Fruit fly (Drosophila melanogaster) whole organism, embryonic: ENCODE measurements around the gene CG31883.

Source experiments
- B-H1 ChIP-seq: fragments of 200-800 bp; sonication (Bioruptor generic); IDR thresholded peaks from 3 replicates; pipeline ENCODE4 v1.3.6; 2022; ENCODE audit warnings: missing biosample characterization, missing genetic modification characterization
- CG10274 ChIP-seq: fragments of 200-800 bp; sonication (Bioruptor generic); optimal IDR thresholded peaks from 3 replicates; lab custom pipeline; 2017; ENCODE audit warnings: missing biosample characterization, mild to moderate bottlenecking, missing genetic modification characterization
- CG12236 ChIP-seq: fragments of 200-800 bp; sonication (Bioruptor generic); optimal IDR thresholded peaks from 2 replicates; lab custom pipeline; 2016; ENCODE audit warnings: missing biosample characterization, missing genetic modification characterization
- CG12391 ChIP-seq: fragments of 200-800 bp; sonication (Bioruptor generic); optimal IDR thresholded peaks from 3 replicates; lab custom pipeline; 2018; ENCODE audit warnings: missing biosample characterization, mild to moderate bottlenecking, missing genetic modification characterization, moderate library complexity
- CG13775 ChIP-seq: fragments of 200-800 bp; sonication (Bioruptor generic); optimal IDR thresholded peaks from 3 replicates; lab custom pipeline; 2017; ENCODE audit warnings: missing biosample characterization, mild to moderate bottlenecking, missing genetic modification characterization
- CG15601 ChIP-seq: fragments of 200-800 bp; sonication (Bioruptor generic); optimal IDR thresholded peaks from 3 replicates; lab custom pipeline; 2019; ENCODE audit warnings: missing biosample characterization, mild to moderate bottlenecking, missing genetic modification characterization, moderate library complexity
- CG17912 ChIP-seq: fragments of 200-800 bp; sonication (Bioruptor generic); optimal IDR thresholded peaks from 2 replicates; lab custom pipeline; 2018; ENCODE audit warnings: missing biosample characterization, mild to moderate bottlenecking, missing genetic modification characterization
- CG18764 ChIP-seq: fragments of 200-800 bp; sonication (Bioruptor generic); optimal IDR thresholded peaks from 3 replicates; lab custom pipeline; 2016; ENCODE audit warnings: missing biosample characterization, missing genetic modification characterization
- CG2116 ChIP-seq: fragments of 200-800 bp; sonication (Bioruptor generic); optimal IDR thresholded peaks from 3 replicates; lab custom pipeline; 2018; ENCODE audit warnings: missing biosample characterization, mild to moderate bottlenecking, missing genetic modification characterization
- CG3726 ChIP-seq: fragments of 200-800 bp; sonication (Bioruptor generic); IDR thresholded peaks from 3 replicates; pipeline ENCODE4, ENCODE4 v1.3.6; 2022; ENCODE audit warnings: missing biosample characterization, missing genetic modification characterization
- CG6813 ChIP-seq: fragments of 200-800 bp; sonication (Bioruptor generic); optimal IDR thresholded peaks from 2 replicates; lab custom pipeline; 2017; ENCODE audit warnings: missing biosample characterization, missing genetic modification characterization, mild to moderate bottlenecking, moderate library complexity, missing genetic modification reagents
- CG6854 ChIP-seq: fragments of 200-800 bp; sonication (Bioruptor generic); optimal IDR thresholded peaks from 3 replicates; lab custom pipeline; 2017; ENCODE audit warnings: missing biosample characterization, mild to moderate bottlenecking, missing genetic modification characterization
- CG9609 ChIP-seq: fragments of 200-800 bp; sonication (Bioruptor generic); optimal IDR thresholded peaks from 3 replicates; lab custom pipeline; 2016; ENCODE audit warnings: missing biosample characterization, missing genetic modification characterization
- CG9817 ChIP-seq: fragments of 200-800 bp; sonication (Bioruptor generic); optimal IDR thresholded peaks from 2 replicates; lab custom pipeline; 2018; ENCODE audit warnings: missing biosample characterization, mild to moderate bottlenecking, missing genetic modification characterization, moderate library complexity
- D19B ChIP-seq: fragments of 200-800 bp; sonication (Bioruptor generic); optimal IDR thresholded peaks from 2 replicates; lab custom pipeline; 2017; ENCODE audit warnings: missing biosample characterization, mild to moderate bottlenecking, missing genetic modification characterization
- E2f2 ChIP-seq: fragments of 200-800 bp; sonication (Bioruptor generic); IDR thresholded peaks from 2 replicates; pipeline ENCODE4 v1.3.6; 2022; ENCODE audit warnings: missing biosample characterization, missing genetic modification characterization
- Fer3 ChIP-seq: fragments of 200-800 bp; sonication (Bioruptor generic); optimal IDR thresholded peaks from 2 replicates; lab custom pipeline; 2018; ENCODE audit warnings: missing biosample characterization, mild to moderate bottlenecking, missing genetic modification characterization, moderate library complexity
- Hr39 ChIP-seq: fragments of >200 bp; optimal IDR thresholded peaks from 2 replicates; lab custom pipeline; 2017
- Mad ChIP-seq: fragments of 200-800 bp; sonication (Bioruptor generic); optimal IDR thresholded peaks from 2 replicates; lab custom pipeline; 2016; ENCODE audit warnings: missing biosample characterization, missing genetic modification characterization
- NC2α ChIP-seq: fragments of 200-800 bp; sonication (Bioruptor generic); optimal IDR thresholded peaks from 2 replicates; lab custom pipeline; 2016; ENCODE audit warnings: missing biosample characterization, missing genetic modification characterization
- PHDP ChIP-seq: fragments of 200-800 bp; sonication (Bioruptor generic); optimal IDR thresholded peaks from 3 replicates; lab custom pipeline; 2018; ENCODE audit warnings: missing biosample characterization, mild to moderate bottlenecking, missing genetic modification characterization, moderate library complexity
- Rfx ChIP-seq: fragments of 200-800 bp; sonication (Bioruptor generic); IDR thresholded peaks from 2 replicates; pipeline ENCODE4 v1.3.6; 2022; ENCODE audit warnings: missing biosample characterization, missing genetic modification characterization
- Six4 ChIP-seq: fragments of 200-800 bp; sonication (Bioruptor generic); optimal IDR thresholded peaks from 2 replicates; lab custom pipeline; 2016; ENCODE audit warnings: missing biosample characterization, missing genetic modification characterization
- Ssrp ChIP-seq: fragments of 200-800 bp; sonication (Bioruptor generic); optimal IDR thresholded peaks from 2 replicates; lab custom pipeline; 2018; ENCODE audit warnings: missing biosample characterization, mild to moderate bottlenecking, missing genetic modification characterization, moderate library complexity
- Trl ChIP-seq, 3 experiments: fragments of >200 bp in 2 of 3; fragments of 200-800 bp in 1 of 3; sonication (Bioruptor generic) in 1 of 3; optimal IDR thresholded peaks; 2 replicates in 1 of 3; 3 replicates in 2 of 3; lab custom pipeline; 2016 to 2017; ENCODE audit warnings: missing biosample characterization in 1 of 3, missing genetic modification characterization in 1 of 3
- ab ChIP-seq: fragments of 200-800 bp; sonication (Bioruptor generic); optimal IDR thresholded peaks from 2 replicates; lab custom pipeline; 2016; ENCODE audit warnings: missing biosample characterization, missing genetic modification characterization
- abd-A ChIP-seq: fragments of 200-800 bp; sonication (Bioruptor generic); optimal IDR thresholded peaks from 3 replicates; lab custom pipeline; 2019; ENCODE audit warnings: missing biosample characterization, mild to moderate bottlenecking, missing genetic modification characterization, moderate library complexity
- amos ChIP-seq: fragments of 200-800 bp; sonication (Bioruptor generic); IDR thresholded peaks from 2 replicates; pipeline ENCODE4 v1.3.6; 2022; ENCODE audit warnings: missing biosample characterization, missing genetic modification characterization; ENCODE audit not compliant: partially characterized antibody
- dimm ChIP-seq: fragments of 200-800 bp; sonication (Bioruptor generic); IDR thresholded peaks from 2 replicates; pipeline ENCODE4 v1.3.6; 2022; ENCODE audit warnings: missing biosample characterization, missing genetic modification characterization
- dmrt11E ChIP-seq: fragments of 200-800 bp; sonication (Bioruptor generic); optimal IDR thresholded peaks from 3 replicates; lab custom pipeline; 2018; ENCODE audit warnings: missing biosample characterization, mild to moderate bottlenecking, missing genetic modification characterization, moderate library complexity
- gem ChIP-seq: fragments of 200-800 bp; sonication (Bioruptor generic); optimal IDR thresholded peaks from 2 replicates; lab custom pipeline; 2019; ENCODE audit warnings: missing biosample characterization, mild to moderate bottlenecking, missing genetic modification characterization, moderate library complexity
- jing ChIP-seq: fragments of 200-800 bp; sonication (Bioruptor generic); optimal IDR thresholded peaks from 2 replicates; lab custom pipeline; 2018; ENCODE audit warnings: missing biosample characterization, mild to moderate bottlenecking, missing genetic modification characterization
- klu ChIP-seq: fragments of 200-800 bp; sonication (Bioruptor generic); IDR thresholded peaks from 2 replicates; pipeline ENCODE4 v1.3.6; 2022; ENCODE audit warnings: missing biosample characterization, missing genetic modification characterization
- kni ChIP-seq: fragments of 200-800 bp; sonication (Bioruptor generic); optimal IDR thresholded peaks from 3 replicates; lab custom pipeline; 2017; ENCODE audit warnings: mild to moderate bottlenecking, missing biosample characterization, missing genetic modification reagents, missing genetic modification characterization
- nmo ChIP-seq: fragments of 200-800 bp; sonication (Bioruptor generic); optimal IDR thresholded peaks from 2 replicates; lab custom pipeline; 2018; ENCODE audit warnings: missing biosample characterization, mild to moderate bottlenecking, missing genetic modification characterization, moderate library complexity
- otp ChIP-seq: fragments of 200-800 bp; sonication (Bioruptor generic); IDR thresholded peaks from 3 replicates; pipeline ENCODE4, ENCODE4 v1.3.6; 2022; ENCODE audit warnings: missing biosample characterization, missing genetic modification characterization
- pum ChIP-seq: fragments of 200-800 bp; sonication (Bioruptor generic); optimal IDR thresholded peaks from 2 replicates; lab custom pipeline; 2016; ENCODE audit warnings: missing biosample characterization, missing genetic modification characterization
- pzg ChIP-seq: fragments of 200-800 bp; sonication (Bioruptor generic); optimal IDR thresholded peaks from 3 replicates; lab custom pipeline; 2018; ENCODE audit warnings: missing biosample characterization, mild to moderate bottlenecking, missing genetic modification characterization, moderate library complexity
- ranshi ChIP-seq: fragments of 200-800 bp; sonication (Bioruptor generic); IDR thresholded peaks from 2 replicates; pipeline ENCODE4 v1.3.6; 2022; ENCODE audit warnings: missing biosample characterization, missing genetic modification characterization
- rib ChIP-seq: fragments of 200-800 bp; sonication (Bioruptor generic); IDR thresholded peaks from 2 replicates; pipeline ENCODE4 v1.3.6; 2022; ENCODE audit warnings: missing biosample characterization, missing genetic modification characterization
- row ChIP-seq: fragments of 200-800 bp; sonication (Bioruptor generic); IDR thresholded peaks from 3 replicates; pipeline ENCODE4 v1.3.6; 2022; ENCODE audit warnings: missing biosample characterization, missing genetic modification characterization
- sc ChIP-seq, 3 experiments: fragments of >200 bp in 2 of 3; fragments of 200-800 bp in 1 of 3; sonication (Bioruptor generic) in 1 of 3; optimal IDR thresholded peaks; 2 replicates in 2 of 3; 3 replicates in 1 of 3; lab custom pipeline; 2017; ENCODE audit warnings: mild to moderate bottlenecking in 1 of 3, missing biosample characterization in 1 of 3, missing genetic modification characterization in 1 of 3, missing genetic modification reagents in 1 of 3
- sd ChIP-seq: fragments of 200-800 bp; sonication (Bioruptor generic); optimal IDR thresholded peaks from 3 replicates; lab custom pipeline; 2018; ENCODE audit warnings: missing biosample characterization, mild to moderate bottlenecking, missing genetic modification characterization, moderate library complexity
- slp2 ChIP-seq: fragments of 200-800 bp; sonication (Bioruptor generic); optimal IDR thresholded peaks from 2 replicates; lab custom pipeline; 2016; ENCODE audit warnings: missing biosample characterization, missing genetic modification characterization
- sob ChIP-seq: fragments of 200-800 bp; sonication (Bioruptor generic); IDR thresholded peaks from 2 replicates; pipeline ENCODE4 v1.3.6; 2022; ENCODE audit warnings: missing biosample characterization, missing genetic modification characterization
- sug ChIP-seq: fragments of 200-800 bp; optimal IDR thresholded peaks from 2 replicates; lab custom pipeline; 2019; ENCODE audit warnings: missing biosample characterization, mild to moderate bottlenecking, missing genetic modification characterization, moderate library complexity
- tll ChIP-seq, 2 experiments: fragments of 200-800 bp in 1 of 2; fragments of >200 bp in 1 of 2; sonication (Bioruptor generic) in 1 of 2; optimal IDR thresholded peaks; 2 replicates each; lab custom pipeline; 2017 to 2019; ENCODE audit warnings: missing biosample characterization in 2 of 2, missing genetic modification characterization in 2 of 2, mild to moderate bottlenecking in 1 of 2, moderate library complexity in 1 of 2
- unc-4 ChIP-seq: fragments of 200-800 bp; sonication (Bioruptor generic); IDR thresholded peaks from 2 replicates; pipeline ENCODE4 v1.3.6; 2022; ENCODE audit warnings: missing biosample characterization, missing genetic modification characterization; ENCODE audit not compliant: partially characterized antibody

Gene CG31883

DNA sequence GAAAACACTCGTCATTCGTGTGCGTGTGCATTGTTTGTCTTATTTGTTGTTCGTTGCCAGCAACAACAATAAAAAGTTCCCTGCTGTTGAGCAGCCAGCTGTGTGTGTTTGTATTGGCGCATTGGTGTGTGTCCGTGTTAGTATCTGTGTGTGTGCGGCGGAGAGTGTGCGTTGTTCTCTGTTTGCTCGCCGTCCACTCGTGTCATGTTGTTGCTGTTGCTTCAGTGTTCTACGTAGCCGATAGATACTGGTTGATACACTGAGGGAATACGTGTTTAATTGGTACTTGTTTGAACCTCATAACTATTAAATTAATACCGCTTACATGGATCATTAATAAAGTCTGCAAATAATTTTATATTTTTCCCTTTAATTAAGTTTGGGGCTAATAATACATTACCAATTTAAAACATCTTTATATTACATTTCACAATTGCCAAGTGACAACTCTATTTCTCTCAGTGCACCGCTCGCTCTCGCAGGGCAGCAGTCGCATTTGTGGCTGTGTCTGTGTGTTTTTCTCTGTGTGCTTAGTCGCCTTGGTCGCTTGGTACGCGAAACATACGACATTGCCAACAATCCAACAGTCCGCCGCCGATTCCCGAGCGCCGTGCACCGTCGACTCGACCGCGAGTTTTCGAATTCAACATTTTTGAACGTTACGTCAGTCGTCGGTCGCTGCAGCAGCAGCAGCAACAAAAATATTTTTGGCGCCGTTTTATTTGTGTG lies 40.2 kb downstream of the CG31883 start, which contains the start of gene brwl (continued):
- peak; percentile 99 for TF ChIP-seq Ssrp
- TF ChIP-seq Trl (optimal IDR thresholded peaks at IDR 0.05; lab: Kevin White, UChicago) = peak; percentile 64 to 84
- peak; percentile 98 for TF ChIP-seq Trl (GFP tag; optimal IDR thresholded peaks at IDR 0.05; lab: Kevin White, UChicago)
- TF ChIP-seq CG17912 (GFP tag; lab: Kevin White, UChicago) = peak; percentile 83
- TF ChIP-seq ab (GFP tag; lab: Kevin White, UChicago) = peak; percentile 91
- peak; percentile 96 for TF ChIP-seq CG12236 (GFP tag; lab: Kevin White, UChicago)
- peak; percentile 99 for TF ChIP-seq Six4 (GFP tag; lab: Kevin White, UChicago)
- TF ChIP-seq klu (GFP tag; lab: Robert Waterston, UW) = peak; percentile 97
- TF ChIP-seq amos (GFP tag; lab: Robert Waterston, UW) = peak; percentile 27; the same call in 1 of the 2 replicates
- peak; percentile 99 for TF ChIP-seq Rfx
- peak; percentile 99 for TF ChIP-seq dmrt11E
- TF ChIP-seq CG10274 = peak; percentile 93
- TF ChIP-seq otp (GFP tag; lab: Robert Waterston, UW) = peak; percentile 96
- peak; percentile 98 for TF ChIP-seq CG3726
- peak; percentile 93 for TF ChIP-seq D19B (GFP tag; lab: Kevin White, UChicago)
- peak; percentile 94 for TF ChIP-seq dimm (GFP tag; lab: Robert Waterston, UW)
- peak; percentile 98 for TF ChIP-seq CG9817 (tag; lab: Kevin White, UChicago)
- TF ChIP-seq Fer3 (tag; lab: Kevin White, UChicago) = peak; percentile 98
- no peak for TF ChIP-seq Hr39 (lab: Kevin White, UChicago)
- peak; percentile 99 for TF ChIP-seq nmo
- TF ChIP-seq pzg (GFP tag; lab: Kevin White, UChicago) = peak; percentile 20
- peak; percentile 95 for TF ChIP-seq sd (tag; lab: Kevin White, UChicago)
- peak; percentile 97 for TF ChIP-seq Mad (GFP tag; lab: Kevin White, UChicago)
- TF ChIP-seq kni (GFP tag; lab: Kevin White, UChicago) = peak; percentile 95
- peak; percentile 98 for TF ChIP-seq ranshi (GFP tag; lab: Robert Waterston, UW)
- peak; percentile 99 for TF ChIP-seq CG6854 (GFP tag; lab: Kevin White, UChicago)
- peak; percentile 90 for TF ChIP-seq CG2116
- TF ChIP-seq sc (optimal IDR thresholded peaks at IDR 0.05; lab: Kevin White, UChicago) = no peak
- peak; percentile 99 for TF ChIP-seq sc (GFP tag; optimal IDR thresholded peaks at IDR 0.05; lab: Kevin White, UChicago)
- TF ChIP-seq B-H1 = peak; percentile 98
- TF ChIP-seq unc-4 (GFP tag; lab: Robert Waterston, UW) = 0 out of 2 replicates have a peak, but pooled peaks have one; percentile 11
- peak; percentile 98 for TF ChIP-seq sob (GFP tag; lab: Robert Waterston, UW)
- TF ChIP-seq CG6813 (GFP tag; lab: Kevin White, UChicago) = peak; percentile 99
- TF ChIP-seq sug (tag; lab: Kevin White, UChicago) = peak; percentile 97
- TF ChIP-seq CG9609 (GFP tag; lab: Kevin White, UChicago) = peak; percentile 98
- peak; percentile 97 for TF ChIP-seq CG15601 (tag; lab: Kevin White, UChicago)
- TF ChIP-seq abd-A = peak; percentile 91
- TF ChIP-seq slp2 (GFP tag; lab: Kevin White, UChicago) = peak; percentile 98
- TF ChIP-seq gem (tag; lab: Kevin White, UChicago) = peak; percentile 100
- peak; percentile 98 for TF ChIP-seq jing (GFP tag; lab: Kevin White, UChicago)
- peak; percentile 98 for TF ChIP-seq pum (GFP tag; lab: Kevin White, UChicago)
- TF ChIP-seq tll (GFP tag; optimal IDR thresholded peaks at IDR 0.05; lab: Kevin White, UChicago) = peak; percentile 52 to 89
- peak; percentile 98 for TF ChIP-seq CG18764 (GFP tag; lab: Kevin White, UChicago)
- TF ChIP-seq rib = peak; percentile 96
- TF ChIP-seq CG13775 (GFP tag; lab: Kevin White, UChicago) = peak; percentile 99
- peak; percentile 100 for TF ChIP-seq row (GFP tag; lab: Robert Waterston, UW)
- TF ChIP-seq NC2α = peak; percentile 96
- peak; percentile 99 for TF ChIP-seq CG12391 (tag; lab: Kevin White, UChicago)
- TF ChIP-seq E2f2 = peak; percentile 88
- peak; percentile 99 for TF ChIP-seq PHDP
